Worm (Caenorhabditis elegans): Measurements from ENCODE around the gene F55B11.4.

- no peak for TF ChIP-seq pha-4 (tag; optimal IDR thresholded peaks at IDR 0.05)
- no peak for TF ChIP-seq ceh-40 (GFP tag; IDR thresholded peaks at IDR 0.05)
- no peak for TF ChIP-seq xnd-1 (tag; optimal IDR thresholded peaks at IDR 0.05)
- TF ChIP-seq ceh-79 (tag; optimal IDR thresholded peaks at IDR 0.05): no peak
- no peak for TF ChIP-seq die-1 (tag; optimal IDR thresholded peaks at IDR 0.05)
- TF ChIP-seq let-607 (tag; optimal IDR thresholded peaks at IDR 0.05): no peak
- TF ChIP-seq aptf-3 (GFP tag; IDR thresholded peaks at IDR 0.05): no peak
- no peak for TF ChIP-seq nhr-90 (tag; optimal IDR thresholded peaks at IDR 0.05)
- TF ChIP-seq ceh-27 (GFP tag; optimal IDR thresholded peaks at IDR 0.05): no peak
- no peak for TF ChIP-seq bed-2 (GFP tag; IDR thresholded peaks at IDR 0.05)
- TF ChIP-seq egl-18 (GFP tag; IDR thresholded peaks at IDR 0.05): no peak
- no peak for TF ChIP-seq K11D2.4 (GFP tag; IDR thresholded peaks at IDR 0.05)
These were observed 22.2 kb downstream of the F55B11.4 start for ce11 chrIV:14408569-14408968.

Measured in whole organism, young adult.